Worm (Caenorhabditis elegans) whole organism, dauer: ENCODE measurements around the gene K02E11.4.

ENCODE experiments used
- unc-62 ChIP-seq: sonication (generic microtip); optimal IDR thresholded peaks from 2 replicates; lab custom pipeline; 2017; ENCODE audit warnings: missing biosample characterization, missing genetic modification reagents, missing genetic modification characterization

The K02E11.4 gene

DNA sequence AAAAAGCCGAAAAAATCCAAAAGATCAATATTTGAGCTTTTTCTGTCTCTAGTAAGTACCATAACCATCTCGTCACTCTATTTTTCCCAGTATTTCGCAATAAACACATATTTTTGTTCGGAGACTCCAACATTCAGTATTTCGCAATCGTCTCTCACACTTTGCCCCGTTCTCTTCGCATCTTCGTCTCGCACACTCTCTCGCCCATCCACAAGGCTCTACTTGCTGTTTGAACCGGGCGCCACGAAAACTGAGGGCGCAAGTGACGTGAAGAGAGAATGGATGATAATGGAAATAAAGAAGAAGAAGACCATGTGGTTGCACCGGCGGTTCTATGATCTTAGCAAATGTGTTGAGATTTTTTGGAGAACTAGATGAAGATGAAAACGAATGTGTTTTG lies 47.8 kb downstream of the K02E11.4 start:
- TF ChIP-seq unc-62 (GFP tag; lab: Kevin White, UChicago): no peak

DNA sequence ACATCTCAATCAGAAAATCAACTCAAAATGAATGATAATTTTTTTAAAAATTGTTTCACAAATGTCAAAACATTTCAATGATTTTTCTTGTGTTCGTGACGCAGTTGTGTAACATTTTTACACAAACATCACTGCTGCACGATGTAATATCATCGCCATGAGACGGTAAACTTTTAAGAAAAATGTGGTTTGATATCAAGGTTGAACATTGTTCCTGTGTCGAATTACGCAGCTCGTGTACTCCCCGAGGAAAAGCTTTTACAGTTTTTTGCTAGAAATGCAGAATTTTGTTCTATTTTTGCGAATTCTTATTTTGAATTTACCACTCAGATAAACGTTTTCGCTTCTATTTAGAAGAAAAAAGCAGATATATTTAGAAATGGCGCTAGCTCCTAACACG lies 50.3 kb downstream of the K02E11.4 start:
- no peak for TF ChIP-seq unc-62 (GFP tag; lab: Kevin White, UChicago)
